Fruit fly (Drosophila melanogaster) whole organism, embryonic: Measurements from ENCODE around the gene wge.

Experiments used
- B-H2 ChIP-seq: fragments of 200-800 bp; sonication (Bioruptor generic); optimal IDR thresholded peaks from 2 replicates; lab custom pipeline; 2018; ENCODE audit warnings: missing biosample characterization, mild to moderate bottlenecking, missing genetic modification characterization
- CG10209 ChIP-seq: fragments of 200-800 bp; sonication (Bioruptor generic); optimal IDR thresholded peaks from 3 replicates; lab custom pipeline; 2017; ENCODE audit warnings: missing biosample characterization, mild to moderate bottlenecking, missing genetic modification characterization, missing genetic modification reagents
- CG11398 ChIP-seq: fragments of 200-800 bp; sonication (Bioruptor generic); optimal IDR thresholded peaks from 2 replicates; lab custom pipeline; 2016; ENCODE audit warnings: missing biosample characterization, missing genetic modification characterization
- CG12155 ChIP-seq: fragments of 200-800 bp; sonication (Bioruptor generic); optimal IDR thresholded peaks from 3 replicates; lab custom pipeline; 2016; ENCODE audit warnings: missing biosample characterization, missing genetic modification characterization
- CG13894 ChIP-seq: fragments of 200-800 bp; sonication (Bioruptor generic); optimal IDR thresholded peaks from 3 replicates; lab custom pipeline; 2018; ENCODE audit warnings: missing biosample characterization, mild to moderate bottlenecking, missing genetic modification characterization, moderate library complexity
- CG15073 ChIP-seq: fragments of 200-800 bp; sonication (Bioruptor generic); optimal IDR thresholded peaks from 2 replicates; lab custom pipeline; 2016; ENCODE audit warnings: missing biosample characterization, missing genetic modification characterization
- CG15479 ChIP-seq: fragments of 200-800 bp; sonication (Bioruptor generic); optimal IDR thresholded peaks from 3 replicates; lab custom pipeline; 2019; ENCODE audit warnings: missing biosample characterization, mild to moderate bottlenecking, missing genetic modification characterization, moderate library complexity
- CG1647 ChIP-seq: fragments of 200-800 bp; sonication (Bioruptor generic); optimal IDR thresholded peaks from 3 replicates; lab custom pipeline; 2016; ENCODE audit warnings: missing biosample characterization, missing genetic modification characterization
- CG16863 ChIP-seq: fragments of 200-800 bp; sonication (Bioruptor generic); optimal IDR thresholded peaks from 3 replicates; lab custom pipeline; 2016; ENCODE audit warnings: missing biosample characterization, missing genetic modification characterization
- CG17385 ChIP-seq: fragments of 200-800 bp; sonication (Bioruptor generic); optimal IDR thresholded peaks from 3 replicates; lab custom pipeline; 2018; ENCODE audit warnings: missing biosample characterization, mild to moderate bottlenecking, missing genetic modification characterization
- CG17612 ChIP-seq: fragments of 200-800 bp; sonication (Bioruptor generic); IDR thresholded peaks from 2 replicates; pipeline ENCODE4 v1.3.6; 2022; ENCODE audit warnings: missing biosample characterization, missing genetic modification characterization
- CG2116 ChIP-seq: fragments of 200-800 bp; sonication (Bioruptor generic); optimal IDR thresholded peaks from 3 replicates; lab custom pipeline; 2018; ENCODE audit warnings: missing biosample characterization, mild to moderate bottlenecking, missing genetic modification characterization
- CG31224 ChIP-seq: fragments of 200-800 bp; sonication (Bioruptor generic); IDR thresholded peaks from 2 replicates; pipeline ENCODE4 v1.3.6; 2022; ENCODE audit warnings: missing biosample characterization, missing genetic modification characterization
- CG32772 ChIP-seq: fragments of 200-800 bp; sonication (Bioruptor generic); IDR thresholded peaks from 2 replicates; pipeline ENCODE4 v1.3.6; 2022; ENCODE audit warnings: missing biosample characterization, missing genetic modification characterization
- CG3407 ChIP-seq: fragments of 200-800 bp; sonication (Bioruptor generic); optimal IDR thresholded peaks from 2 replicates; lab custom pipeline; 2018; ENCODE audit warnings: missing biosample characterization, mild to moderate bottlenecking, missing genetic modification characterization
- CG4282 ChIP-seq: fragments of 200-800 bp; sonication (Bioruptor generic); optimal IDR thresholded peaks from 2 replicates; lab custom pipeline; 2016; ENCODE audit warnings: missing biosample characterization, missing genetic modification characterization
- CG6683 ChIP-seq: fragments of 200-800 bp; sonication (Bioruptor generic); optimal IDR thresholded peaks from 2 replicates; lab custom pipeline; 2017; ENCODE audit warnings: missing biosample characterization, mild to moderate bottlenecking, missing genetic modification characterization, missing genetic modification reagents
- CG7372 ChIP-seq: fragments of 200-800 bp; sonication (Bioruptor generic); IDR thresholded peaks from 2 replicates; pipeline ENCODE4 v1.3.6; 2022; ENCODE audit warnings: missing biosample characterization, missing genetic modification characterization
- CG7786 ChIP-seq: fragments of 200-800 bp; sonication (Bioruptor generic); optimal IDR thresholded peaks from 2 replicates; lab custom pipeline; 2016; ENCODE audit warnings: missing biosample characterization, missing genetic modification characterization
- CG9437 ChIP-seq: fragments of 200-800 bp; sonication (Bioruptor generic); optimal IDR thresholded peaks from 2 replicates; lab custom pipeline; 2018; ENCODE audit warnings: missing biosample characterization, mild to moderate bottlenecking, missing genetic modification characterization
- CHES-1-like ChIP-seq: fragments of 200-800 bp; sonication (Bioruptor generic); optimal IDR thresholded peaks from 2 replicates; lab custom pipeline; 2016; ENCODE audit warnings: missing biosample characterization, missing genetic modification characterization
- Chrac-16 ChIP-seq: fragments of 200-800 bp; sonication (Bioruptor generic); optimal IDR thresholded peaks from 3 replicates; lab custom pipeline; 2016; ENCODE audit warnings: missing biosample characterization, missing genetic modification characterization
- Deaf1 ChIP-seq: fragments of 200-800 bp; optimal IDR thresholded peaks from 3 replicates; lab custom pipeline; 2019; ENCODE audit warnings: missing biosample characterization, mild to moderate bottlenecking, missing genetic modification characterization, moderate library complexity
- Dref ChIP-seq: fragments of 200-800 bp; sonication (Bioruptor generic); IDR thresholded peaks from 2 replicates; pipeline ENCODE4 v1.3.6; 2022; ENCODE audit warnings: missing biosample characterization, missing genetic modification characterization
- E2f1 ChIP-seq: fragments of 200-800 bp; sonication (Bioruptor generic); IDR thresholded peaks from 2 replicates; pipeline ENCODE4 v1.3.6; 2022; ENCODE audit warnings: missing biosample characterization, missing genetic modification characterization
- Fer1 ChIP-seq: fragments of 200-800 bp; sonication (Bioruptor generic); optimal IDR thresholded peaks from 2 replicates; lab custom pipeline; 2017; ENCODE audit warnings: missing biosample characterization, mild to moderate bottlenecking, missing genetic modification characterization
- GATAe ChIP-seq: fragments of 200-800 bp; sonication (Bioruptor generic); conservative IDR thresholded peaks from 2 replicates; pipeline ENCODE4 v1.3.6; 2022; ENCODE audit warnings: missing biosample characterization, missing genetic modification characterization
- HmgZ ChIP-seq: fragments of 200-800 bp; sonication (Bioruptor generic); optimal IDR thresholded peaks from 2 replicates; lab custom pipeline; 2018; ENCODE audit warnings: missing biosample characterization, mild to moderate bottlenecking, missing genetic modification characterization
- Jarid2 ChIP-seq: fragments of 200-800 bp; sonication (Bioruptor generic); optimal IDR thresholded peaks from 3 replicates; lab custom pipeline; 2017; ENCODE audit warnings: mild to moderate bottlenecking, missing biosample characterization, missing genetic modification reagents, missing genetic modification characterization
- Lhr ChIP-seq: fragments of 200-800 bp; sonication (Bioruptor generic); optimal IDR thresholded peaks from 3 replicates; lab custom pipeline; 2017; ENCODE audit warnings: mild to moderate bottlenecking, missing biosample characterization, missing genetic modification reagents, missing genetic modification characterization
- Nf-YC ChIP-seq: fragments of 200-800 bp; optimal IDR thresholded peaks from 3 replicates; lab custom pipeline; 2019; ENCODE audit warnings: missing biosample characterization, mild to moderate bottlenecking, missing genetic modification characterization, moderate library complexity
- PHDP ChIP-seq: fragments of 200-800 bp; sonication (Bioruptor generic); optimal IDR thresholded peaks from 3 replicates; lab custom pipeline; 2018; ENCODE audit warnings: missing biosample characterization, mild to moderate bottlenecking, missing genetic modification characterization, moderate library complexity
- Rx ChIP-seq: fragments of 200-800 bp; sonication (Bioruptor generic); IDR thresholded peaks from 2 replicates; pipeline ENCODE4 v1.3.6; 2022; ENCODE audit warnings: missing biosample characterization, missing genetic modification characterization
- Sry-δ ChIP-seq: fragments of 200-800 bp; sonication (Bioruptor generic); optimal IDR thresholded peaks from 2 replicates; lab custom pipeline; 2016; ENCODE audit warnings: missing biosample characterization, missing genetic modification characterization
- TFAM ChIP-seq: fragments of 200-800 bp; sonication (Bioruptor generic); optimal IDR thresholded peaks from 2 replicates; lab custom pipeline; 2017; ENCODE audit warnings: missing biosample characterization, missing genetic modification characterization, inconsistent platforms
- disco-r ChIP-seq: fragments of 200-800 bp; sonication (Bioruptor generic); optimal IDR thresholded peaks from 2 replicates; lab custom pipeline; 2016; ENCODE audit warnings: missing biosample characterization, missing genetic modification characterization
- dm ChIP-seq: fragments of 200-800 bp; sonication (Bioruptor generic); optimal IDR thresholded peaks from 3 replicates; lab custom pipeline; 2016; ENCODE audit warnings: missing biosample characterization, missing genetic modification characterization
- gfzf ChIP-seq: fragments of 200-800 bp; sonication (Bioruptor generic); optimal IDR thresholded peaks from 2 replicates; lab custom pipeline; 2016; ENCODE audit warnings: missing biosample characterization, mild to moderate bottlenecking, missing genetic modification characterization, moderate library complexity
- her ChIP-seq: fragments of 200-800 bp; sonication (Bioruptor generic); optimal IDR thresholded peaks from 2 replicates; lab custom pipeline; 2016; ENCODE audit warnings: missing biosample characterization, missing genetic modification characterization
- lilli ChIP-seq: fragments of 200-800 bp; sonication (Bioruptor generic); optimal IDR thresholded peaks from 3 replicates; lab custom pipeline; 2016; ENCODE audit warnings: missing biosample characterization, missing genetic modification characterization
- lov ChIP-seq, 2 experiments: fragments of 200-800 bp in 1 of 2; fragments of >200 bp in 1 of 2; sonication (Bioruptor generic) in 1 of 2; IDR thresholded peaks in 1 of 2; optimal IDR thresholded peaks in 1 of 2; 2 replicates in 1 of 2; 3 replicates in 1 of 2; pipeline versions ENCODE4 v1.3.6 to Lab custom; 2017 to 2022; ENCODE audit warnings: missing biosample characterization in 1 of 2, missing genetic modification characterization in 1 of 2
- mld ChIP-seq: fragments of 200-800 bp; sonication (Bioruptor generic); IDR thresholded peaks from 3 replicates; pipeline ENCODE4 v1.3.6; 2022; ENCODE audit warnings: missing biosample characterization, missing genetic modification characterization; ENCODE audit not compliant: partially characterized antibody
- nerfin-1 ChIP-seq: fragments of 200-800 bp; sonication (Bioruptor generic); optimal IDR thresholded peaks from 3 replicates; lab custom pipeline; 2019; ENCODE audit warnings: missing biosample characterization, mild to moderate bottlenecking, missing genetic modification characterization, moderate library complexity
- nerfin-2 ChIP-seq: fragments of 200-800 bp; sonication (Bioruptor generic); IDR thresholded peaks from 2 replicates; pipeline ENCODE4 v1.3.6; 2022; ENCODE audit warnings: missing biosample characterization, missing genetic modification characterization; ENCODE audit not compliant: partially characterized antibody
- oc ChIP-seq: fragments of 200-800 bp; sonication (Bioruptor generic); optimal IDR thresholded peaks from 2 replicates; lab custom pipeline; 2018; ENCODE audit warnings: missing biosample characterization, mild to moderate bottlenecking, missing genetic modification characterization, moderate library complexity
- phol ChIP-seq: fragments of 200-800 bp; sonication (Bioruptor generic); optimal IDR thresholded peaks from 3 replicates; lab custom pipeline; 2018; ENCODE audit warnings: missing biosample characterization, mild to moderate bottlenecking, missing genetic modification characterization, moderate library complexity
- pros ChIP-seq: fragments of 200-800 bp; sonication (Bioruptor generic); optimal IDR thresholded peaks from 3 replicates; lab custom pipeline; 2019; ENCODE audit warnings: missing biosample characterization, mild to moderate bottlenecking, missing genetic modification characterization, moderate library complexity
- rib ChIP-seq: fragments of 200-800 bp; sonication (Bioruptor generic); IDR thresholded peaks from 2 replicates; pipeline ENCODE4 v1.3.6; 2022; ENCODE audit warnings: missing biosample characterization, missing genetic modification characterization
- twi ChIP-seq: fragments of 200-800 bp; optimal IDR thresholded peaks from 2 replicates; lab custom pipeline; 2019; ENCODE audit warnings: missing biosample characterization, mild to moderate bottlenecking, missing genetic modification characterization, moderate library complexity
- usp ChIP-seq: fragments of >200 bp; optimal IDR thresholded peaks from 2 replicates; lab custom pipeline; 2017; ENCODE audit warnings: missing biosample characterization, missing genetic modification characterization
- wek ChIP-seq: fragments of 200-800 bp; sonication (Bioruptor generic); optimal IDR thresholded peaks from 3 replicates; lab custom pipeline; 2018; ENCODE audit warnings: missing biosample characterization, mild to moderate bottlenecking, missing genetic modification characterization, moderate library complexity

Gene wge

DNA sequence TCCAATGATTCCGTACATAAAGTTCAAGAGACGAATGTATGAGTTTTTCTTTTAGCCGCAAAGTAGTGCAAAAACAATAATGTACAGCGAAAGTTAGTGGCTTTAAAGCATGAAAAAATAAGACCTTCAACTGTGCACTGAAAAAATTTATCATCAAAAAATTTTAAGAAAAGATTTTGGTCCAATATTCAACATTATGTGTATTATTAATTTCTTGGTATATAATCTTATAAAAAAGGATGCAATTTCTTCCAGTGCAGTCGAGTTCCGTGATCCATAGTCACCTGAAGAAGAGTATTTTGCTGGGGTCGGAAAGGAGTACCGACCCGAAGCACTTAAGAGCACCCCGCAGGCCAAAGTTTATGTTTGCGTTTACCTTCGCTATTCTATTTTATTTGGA lies 52.3 kb downstream of the wge start (continued):
- TF ChIP-seq Chrac-16 (GFP tag; lab: Kevin White, UChicago) (peak; percentile 26), phol (tag; lab: Kevin White, UChicago) (peak; percentile 6), CG2116 (GFP tag; lab: Kevin White, UChicago) (no peak), CG7786 (GFP tag; lab: Kevin White, UChicago) (no peak), B-H2 (GFP tag; lab: Kevin White, UChicago) (no peak), usp (GFP tag; lab: Kevin White, UChicago) (no peak), her (no peak), Rx (GFP tag; lab: Robert Waterston, UW) (no peak), CG15073 (no peak), Lhr (GFP tag; lab: Kevin White, UChicago) (no peak), HmgZ (tag; lab: Kevin White, UChicago) (no peak), CG16863 (no peak), CG3407 (GFP tag; lab: Kevin White, UChicago) (no peak), E2f1 (0 out of 2 replicates have a peak, but pooled peaks have one; percentile 22), Sry-δ (no peak), wek (GFP tag; lab: Kevin White, UChicago) (no peak), dm (GFP tag; lab: Kevin White, UChicago) (no peak), PHDP (tag; lab: Kevin White, UChicago) (peak; percentile 9), gfzf (GFP tag; lab: Kevin White, UChicago) (no peak), CG13894 (tag; lab: Kevin White, UChicago) (no peak), CG12155 (GFP tag; lab: Kevin White, UChicago) (peak; percentile 22), CG6683 (GFP tag; lab: Kevin White, UChicago) (no peak), lilli (peak; percentile 19), Deaf1 (tag; lab: Kevin White, UChicago) (no peak), CG11398 (GFP tag; lab: Kevin White, UChicago) (no peak), CG32772 (no peak), oc (tag; lab: Kevin White, UChicago) (no peak), lov (optimal IDR thresholded peaks at IDR 0.05; lab: Kevin White, UChicago) (no peak), lov (GFP tag; IDR thresholded peaks at IDR 0.05; lab: Robert Waterston, UW) (no peak), Dref (GFP tag; lab: Robert Waterston, UW) (no peak), Fer1 (GFP tag; lab: Kevin White, UChicago) (no peak), CG9437 (no peak), nerfin-2 (GFP tag; lab: Robert Waterston, UW) (no peak), mld (GFP tag; lab: Robert Waterston, UW) (no peak), CHES-1-like (GFP tag; lab: Kevin White, UChicago) (no peak), CG17612 (no peak), CG15479 (GFP tag; lab: Kevin White, UChicago) (no peak), CG17385 (GFP tag; lab: Kevin White, UChicago) (peak; percentile 20), Jarid2 (no peak), CG31224 (GFP tag; lab: Robert Waterston, UW) (peak; percentile 6; the same call in 1 of the 2 replicates), TFAM (GFP tag; lab: Kevin White, UChicago) (no peak), CG7372 (GFP tag; lab: Robert Waterston, UW) (no peak), GATAe (GFP tag; lab: Robert Waterston, UW) (no peak), disco-r (GFP tag; lab: Kevin White, UChicago) (no peak), nerfin-1 (tag; lab: Kevin White, UChicago) (no peak), CG1647 (GFP tag; lab: Kevin White, UChicago) (no peak), rib (GFP tag; lab: Robert Waterston, UW) (no peak), CG4282 (GFP tag; lab: Kevin White, UChicago) (no peak), pros (no peak), twi (tag; lab: Kevin White, UChicago) (no peak), CG10209 (GFP tag; lab: Kevin White, UChicago) (peak; percentile 3), Nf-YC (tag; lab: Kevin White, UChicago) (no peak)
